Fruit fly (Drosophila melanogaster): ENCODE measurements around the gene CG34355.

Gene CG34355

DNA sequence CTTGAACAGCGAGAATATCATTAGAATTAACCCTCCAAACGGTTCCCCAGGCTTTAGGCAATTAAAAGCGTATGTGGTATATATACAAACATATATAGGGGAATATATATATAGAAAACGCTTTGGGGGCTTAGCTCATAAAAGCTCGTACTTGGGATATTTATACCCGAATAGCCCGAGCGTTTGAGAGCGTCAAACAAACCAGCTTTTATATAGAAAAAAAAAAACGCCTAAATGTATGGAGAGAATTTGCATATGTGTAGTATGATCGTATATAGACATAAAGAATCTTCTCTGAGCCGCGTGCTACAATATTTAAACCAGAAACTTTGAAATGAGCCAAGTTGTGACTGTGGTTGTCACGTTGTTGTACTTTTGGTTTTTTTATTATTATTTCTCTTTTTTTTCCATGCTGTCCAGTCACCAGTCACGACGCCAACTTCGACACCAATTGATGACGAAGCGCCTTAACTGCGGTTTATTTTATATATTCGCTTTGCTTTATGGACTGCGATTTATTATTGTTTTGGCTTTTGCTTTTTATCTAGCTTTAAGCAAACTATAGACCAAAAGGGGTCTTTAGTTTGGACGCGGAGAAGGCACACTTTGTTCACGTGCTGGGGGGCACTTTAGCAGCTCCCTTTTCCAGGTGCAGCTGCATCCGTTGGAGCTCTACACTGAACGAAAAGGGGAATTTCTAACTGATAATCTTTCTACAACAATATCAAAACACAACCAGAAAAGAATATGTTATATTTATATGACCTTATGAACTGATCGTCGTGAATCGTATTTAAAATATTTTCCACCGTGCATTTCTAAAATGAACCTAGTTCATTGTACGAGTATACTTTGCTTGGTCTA, 16.7 kb upstream of the CG34355 start (continued):
- no peak for TF ChIP-seq Dp (GFP tag; optimal IDR thresholded peaks at IDR 0.05)

dm6 chr3R:23787632-23787960, 16.1 kb upstream of the CG34355 start:
- TF ChIP-seq Rfx (GFP tag; IDR thresholded peaks at IDR 0.05), result no peak
- no peak for TF ChIP-seq cwo (GFP tag; optimal IDR thresholded peaks at IDR 0.05)
- no peak for TF ChIP-seq Camta (GFP tag; optimal IDR thresholded peaks at IDR 0.05)
- no peak for TF ChIP-seq MBD-R2 (GFP tag; IDR thresholded peaks at IDR 0.05)
- no peak for TF ChIP-seq CG10366 (GFP tag; IDR thresholded peaks at IDR 0.05)
- TF ChIP-seq E2f2 (GFP tag; IDR thresholded peaks at IDR 0.05), result no peak
- TF ChIP-seq kni (GFP tag; optimal IDR thresholded peaks at IDR 0.05), result peak; percentile 53
- peak; percentile 18 for TF ChIP-seq gcm (GFP tag; optimal IDR thresholded peaks at IDR 0.05)
- TF ChIP-seq Dbx (GFP tag; IDR thresholded peaks at IDR 0.05), result no peak
- no peak for TF ChIP-seq CG10147 (GFP tag; optimal IDR thresholded peaks at IDR 0.05)
- peak in 1 of 2 experiments; percentile 82 for TF ChIP-seq tll (GFP tag; optimal IDR thresholded peaks at IDR 0.05)
- peak; percentile 75 for TF ChIP-seq Kr (GFP tag; optimal IDR thresholded peaks at IDR 0.05)
- TF ChIP-seq hkb (optimal IDR thresholded peaks at IDR 0.05), result no peak
- no peak for TF ChIP-seq hkb (GFP tag; IDR thresholded peaks at IDR 0.05)
- TF ChIP-seq Stat92E (GFP tag; optimal IDR thresholded peaks at IDR 0.05), result peak in 1 of 3 experiments; percentile 21
- no peak for TF ChIP-seq CG4360 (GFP tag; IDR thresholded peaks at IDR 0.05)

DNA sequence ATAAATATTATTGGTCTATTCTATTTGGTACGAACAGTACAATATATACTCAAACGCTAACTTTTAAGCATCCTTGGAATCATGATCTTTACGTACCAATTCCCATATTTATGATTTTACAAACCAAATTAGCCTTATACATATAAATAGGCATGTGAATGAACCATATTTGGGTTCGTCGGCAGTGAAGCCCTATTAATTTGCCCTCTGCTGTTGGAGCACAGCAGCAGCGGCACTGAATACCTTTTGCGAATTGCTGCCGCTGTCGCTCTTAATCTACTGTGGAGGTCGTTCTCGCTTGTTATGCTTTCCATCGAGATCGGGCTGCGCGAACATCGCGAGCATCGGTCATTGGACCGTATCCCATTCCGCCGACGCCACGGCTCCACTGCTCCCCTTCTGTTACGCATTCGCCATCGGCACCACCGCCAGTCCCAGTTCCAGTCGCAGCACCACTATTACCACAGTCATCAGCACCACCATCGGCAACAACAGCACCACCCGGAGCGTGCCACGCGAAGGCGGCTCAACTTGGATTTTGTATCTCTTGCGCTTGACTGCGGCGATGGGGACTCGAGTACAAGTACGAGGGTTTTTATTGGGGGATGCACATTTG, 15.1 kb upstream of the CG34355 start:
- TF ChIP-seq CG13894 (tag; optimal IDR thresholded peaks at IDR 0.05), result no peak
- TF ChIP-seq CG7839 (tag; optimal IDR thresholded peaks at IDR 0.05), result peak; percentile 1
- TF ChIP-seq phol (tag; optimal IDR thresholded peaks at IDR 0.05), result peak; percentile 19
- TF ChIP-seq Dad (GFP tag; optimal IDR thresholded peaks at IDR 0.05), result no peak
- TF ChIP-seq fd96Cb (tag; optimal IDR thresholded peaks at IDR 0.05), result peak; percentile 3
- no peak for TF ChIP-seq jumu (GFP tag; optimal IDR thresholded peaks at IDR 0.05)
- no peak for TF ChIP-seq NC2β (GFP tag; optimal IDR thresholded peaks at IDR 0.05)
- TF ChIP-seq dmrt99B (tag; optimal IDR thresholded peaks at IDR 0.05), result peak; percentile 2
- peak; percentile 83 for TF ChIP-seq Med (GFP tag)
- no peak for TF ChIP-seq seq (GFP tag; IDR thresholded peaks at IDR 0.05)
- no peak for TF ChIP-seq CG17328 (GFP tag; IDR thresholded peaks at IDR 0.05)
- peak; percentile 37; the same call in 1 of the 3 replicates for TF ChIP-seq CG6175 (GFP tag; IDR thresholded peaks at IDR 0.05)
- TF ChIP-seq bsh (GFP tag; optimal IDR thresholded peaks at IDR 0.05), result peak; percentile 13 to 56
- no peak for TF ChIP-seq Lpt (GFP tag; optimal IDR thresholded peaks at IDR 0.05)
- TF ChIP-seq Hr51 (GFP tag; optimal IDR thresholded peaks at IDR 0.05), result peak in 1 of 2 experiments; percentile 20
- TF ChIP-seq Xrp1 (GFP tag; IDR thresholded peaks at IDR 0.05), result peak; percentile 4; the same call in 1 of the 2 replicates
- no peak for TF ChIP-seq CG8388 (GFP tag; optimal IDR thresholded peaks at IDR 0.05)
- peak; percentile 38 for TF ChIP-seq Meics (GFP tag; optimal IDR thresholded peaks at IDR 0.05)
- no peak for TF ChIP-seq CG7963 (GFP tag; IDR thresholded peaks at IDR 0.05; ENCODE audit: partially characterized antibody)
- TF ChIP-seq Dbx (GFP tag; IDR thresholded peaks at IDR 0.05), result peak; percentile 16; the same call in 1 of the 3 replicates
- peak; percentile 43; the same call in 1 of the 2 replicates for TF ChIP-seq CG9932 (GFP tag; IDR thresholded peaks at IDR 0.05)
- TF ChIP-seq CG2199 (GFP tag; IDR thresholded peaks at IDR 0.05), result no peak
- TF ChIP-seq row (GFP tag; IDR thresholded peaks at IDR 0.05), result peak; percentile 34; the same call in 1 of the 3 replicates
- peak; percentile 79 for TF ChIP-seq CG11696 (GFP tag; IDR thresholded peaks at IDR 0.05)
- TF ChIP-seq CG30020 (tag; optimal IDR thresholded peaks at IDR 0.05), result no peak
- peak; percentile 61 for TF ChIP-seq Atf6 (GFP tag; IDR thresholded peaks at IDR 0.05)
- TF ChIP-seq CG2120 (GFP tag; optimal IDR thresholded peaks at IDR 0.05), result peak; percentile 28
- TF ChIP-seq Nf-YC (tag; optimal IDR thresholded peaks at IDR 0.05), result no peak
- peak; percentile 8 for TF ChIP-seq tio (GFP tag; optimal IDR thresholded peaks at IDR 0.05)
- TF ChIP-seq HLH3B (GFP tag; IDR thresholded peaks at IDR 0.05), result peak; percentile 16; the same call in 1 of the 2 replicates

Measured in whole organism, embryonic.